Fruit fly (Drosophila melanogaster) whole organism, wandering third instar larva: Measurements from ENCODE around the gene CG32820.

Experiments
- Abd-B ChIP-seq: fragments of >200 bp; optimal IDR thresholded peaks from 2 replicates; lab custom pipeline; 2017; ENCODE audit warnings: missing biosample characterization, missing genetic modification characterization
- CG32264 ChIP-seq: fragments of 200-800 bp; sonication (Bioruptor generic); optimal IDR thresholded peaks from 2 replicates; lab custom pipeline; 2016; ENCODE audit warnings: missing biosample characterization, missing genetic modification characterization
- CG9705 ChIP-seq: fragments of 200-800 bp; sonication (Bioruptor generic); optimal IDR thresholded peaks from 2 replicates; lab custom pipeline; 2018; ENCODE audit warnings: missing biosample characterization, mild to moderate bottlenecking, missing genetic modification characterization
- Dfd ChIP-seq: fragments of >200 bp; optimal IDR thresholded peaks from 2 replicates; lab custom pipeline; 2017; ENCODE audit warnings: missing biosample characterization, missing genetic modification characterization
- Dif ChIP-seq: fragments of 200-275, 200-300 bp; sonication (Bioruptor generic); optimal IDR thresholded peaks from 2 replicates; lab custom pipeline; 2018; ENCODE audit warnings: missing biosample characterization, missing genetic modification characterization; ENCODE audit not compliant: partially characterized antibody
- GATAd ChIP-seq: sonication (Bioruptor generic); optimal IDR thresholded peaks from 2 replicates; lab custom pipeline; 2016; ENCODE audit warnings: missing biosample characterization, missing genetic modification characterization
- HLH106 ChIP-seq: fragments of 200-800 bp; optimal IDR thresholded peaks from 3 replicates; lab custom pipeline; 2019; ENCODE audit warnings: missing biosample characterization, mild to moderate bottlenecking, missing genetic modification characterization, moderate library complexity
- Jra ChIP-seq: sonication (Bioruptor generic); optimal IDR thresholded peaks from 2 replicates; lab custom pipeline; 2016; ENCODE audit warnings: missing biosample characterization, missing genetic modification characterization
- Myc ChIP-seq: fragments of >200 bp; optimal IDR thresholded peaks from 2 replicates; lab custom pipeline; 2017
- OdsH ChIP-seq: fragments of 200-800 bp; sonication (Bioruptor generic); optimal IDR thresholded peaks from 2 replicates; lab custom pipeline; 2016; ENCODE audit warnings: missing biosample characterization, mild to moderate bottlenecking, missing genetic modification characterization
- Vsx2 ChIP-seq: fragments of 200-300, 225-300 bp; sonication (Bioruptor generic); optimal IDR thresholded peaks from 2 replicates; lab custom pipeline; 2018; ENCODE audit warnings: missing biosample characterization, missing genetic modification characterization; ENCODE audit not compliant: partially characterized antibody
- dl ChIP-seq, 2 experiments: fragments of 175-275, 200-275 bp in 1 of 2; fragments of 200-275 bp in 1 of 2; sonication (Bioruptor generic); optimal IDR thresholded peaks; lab custom pipeline; 2018; ENCODE audit warnings: mild to moderate bottlenecking in 2 of 2, missing biosample characterization in 2 of 2, missing genetic modification characterization in 2 of 2, moderate library complexity in 2 of 2; ENCODE audit not compliant: partially characterized antibody in 2 of 2, insufficient read depth in 1 of 2
- dmrt93B ChIP-seq: fragments of 200-800 bp; sonication (Bioruptor generic); optimal IDR thresholded peaks from 2 replicates; lab custom pipeline; 2018; ENCODE audit warnings: missing biosample characterization, mild to moderate bottlenecking, missing genetic modification characterization
- dsf ChIP-seq: sonication (Bioruptor generic); optimal IDR thresholded peaks from 2 replicates; lab custom pipeline; 2016; ENCODE audit warnings: missing biosample characterization, missing genetic modification characterization, borderline replicate concordance
- ey ChIP-seq: fragments of 200-800 bp; sonication (Bioruptor generic); optimal IDR thresholded peaks from 2 replicates; lab custom pipeline; 2016; ENCODE audit warnings: missing biosample characterization, missing genetic modification characterization
- fru ChIP-seq: fragments of 200-800 bp; sonication (Bioruptor generic); optimal IDR thresholded peaks from 3 replicates; lab custom pipeline; 2016; ENCODE audit warnings: missing biosample characterization, mild to moderate bottlenecking, missing genetic modification characterization
- h ChIP-seq: fragments of 200-800 bp; sonication (Bioruptor generic); optimal IDR thresholded peaks from 3 replicates; lab custom pipeline; 2016; ENCODE audit warnings: missing biosample characterization, mild to moderate bottlenecking, missing genetic modification characterization
- jim ChIP-seq: fragments of 175-275, 200-325 bp; sonication (Bioruptor generic); optimal IDR thresholded peaks from 2 replicates; lab custom pipeline; 2016; ENCODE audit warnings: missing biosample characterization, mild to moderate bottlenecking, missing genetic modification characterization
- sage ChIP-seq: fragments of 200-800 bp; sonication (Bioruptor generic); optimal IDR thresholded peaks from 2 replicates; lab custom pipeline; 2016; ENCODE audit warnings: missing biosample characterization, mild to moderate bottlenecking, missing genetic modification characterization
- sv ChIP-seq: fragments of 200-800 bp; sonication (Bioruptor generic); optimal IDR thresholded peaks from 3 replicates; lab custom pipeline; 2016; ENCODE audit warnings: missing biosample characterization, missing genetic modification characterization
- tai ChIP-seq: sonication (Bioruptor generic); optimal IDR thresholded peaks from 2 replicates; lab custom pipeline; 2016; ENCODE audit warnings: missing biosample characterization, missing genetic modification characterization
- usp ChIP-seq: fragments of >200 bp; optimal IDR thresholded peaks from 2 replicates; lab custom pipeline; 2017; ENCODE audit warnings: missing biosample characterization, missing genetic modification characterization
- woc ChIP-seq: sonication (Bioruptor generic); optimal IDR thresholded peaks from 2 replicates; lab custom pipeline; 2016; ENCODE audit warnings: missing biosample characterization, mild to moderate bottlenecking, missing genetic modification characterization

Gene CG32820

dm6 chrX:21588000-21588399, 27.0 kb downstream of the CG32820 start:
- TF ChIP-seq Dfd (GFP tag; lab: Kevin White, UChicago) (peak; percentile 91), dl (GFP tag; optimal IDR thresholded peaks at IDR 0.05; lab: Kevin White, UChicago; ENCODE audit: insufficient read depth in 1 of 2, partially characterized antibody in 2 of 2) (no peak)

dm6 chrX:21567793-21568192, 47.2 kb downstream of the CG32820 start:
- TF ChIP-seq dmrt93B (GFP tag; lab: Kevin White, UChicago): no peak
- TF ChIP-seq dl (GFP tag; optimal IDR thresholded peaks at IDR 0.05; lab: Kevin White, UChicago; ENCODE audit: insufficient read depth in 1 of 2, partially characterized antibody in 2 of 2): no peak
- TF ChIP-seq Dfd (GFP tag; lab: Kevin White, UChicago): peak; percentile 63

dm6 chrX:21565539-21565938, 49.5 kb downstream of the CG32820 start:
- no peak for TF ChIP-seq tai (GFP tag; lab: Kevin White, UChicago)
- TF ChIP-seq CG9705: no peak
- no peak for TF ChIP-seq Jra
- TF ChIP-seq usp: no peak
- no peak for TF ChIP-seq sv (GFP tag; lab: Kevin White, UChicago)
- TF ChIP-seq GATAd (GFP tag; lab: Kevin White, UChicago): no peak
- TF ChIP-seq Dif (GFP tag; lab: Kevin White, UChicago): no peak
- TF ChIP-seq ey: no peak
- no peak for TF ChIP-seq Myc
- TF ChIP-seq OdsH: no peak
- TF ChIP-seq HLH106 (tag; lab: Kevin White, UChicago): no peak
- TF ChIP-seq dmrt93B (GFP tag; lab: Kevin White, UChicago): no peak
- TF ChIP-seq sage (GFP tag; lab: Kevin White, UChicago): no peak
- TF ChIP-seq dsf (GFP tag; lab: Kevin White, UChicago): no peak
- no peak for TF ChIP-seq CG32264
- TF ChIP-seq Vsx2: no peak

- TF ChIP-seq ey (no peak), fru (GFP tag; lab: Kevin White, UChicago) (no peak), tai (GFP tag; lab: Kevin White, UChicago) (no peak), woc (GFP tag; lab: Kevin White, UChicago) (no peak), usp (no peak), CG32264 (no peak), Myc (no peak), sv (GFP tag; lab: Kevin White, UChicago) (no peak), h (no peak), jim (GFP tag; lab: Kevin White, UChicago) (no peak), Abd-B (GFP tag; lab: Kevin White, UChicago) (no peak)
Measured at dm6 chrX:21562844-21563243, 52.2 kb downstream of the CG32820 start.
